Worm (Caenorhabditis elegans): ENCODE results near the gene fzr-1.

fzr-1 gene

ce11 chrII:9625930-9626329 lies 18.3 kb downstream of the fzr-1 start:
- no peak for TF ChIP-seq ceh-39 (tag; optimal IDR thresholded peaks at IDR 0.05)
- no peak for TF ChIP-seq nhr-28 (tag; optimal IDR thresholded peaks at IDR 0.05)

ce11 chrII:9624110-9624695 lies 20.1 kb downstream of the fzr-1 start, which contains the start of the genes dnj-20 and ZK1307.8:
TSS of gene dnj-20 (minus strand) at chrII:9624176.
TSS of gene ZK1307.8 (plus strand) at chrII:9624613.
- TF ChIP-seq mab-5 (tag; optimal IDR thresholded peaks at IDR 0.05) = no peak
- peak; percentile 10 for TF ChIP-seq ces-1 (GFP tag; optimal IDR thresholded peaks at IDR 0.05)
- TF ChIP-seq ceh-83 (GFP tag; optimal IDR thresholded peaks at IDR 0.05) = no peak
- no peak for TF ChIP-seq cnd-1 (tag; optimal IDR thresholded peaks at IDR 0.05)
- no peak for TF ChIP-seq unc-39 (tag; optimal IDR thresholded peaks at IDR 0.05)
- TF ChIP-seq ceh-43 (GFP tag; optimal IDR thresholded peaks at IDR 0.05) = no peak
- no peak for TF ChIP-seq pha-4 (tag; optimal IDR thresholded peaks at IDR 0.05)
- TF ChIP-seq mep-1 (tag; optimal IDR thresholded peaks at IDR 0.05) = peak; percentile 8
- TF ChIP-seq hlh-1 (tag; optimal IDR thresholded peaks at IDR 0.05) = no peak
- TF ChIP-seq ztf-11 (tag; optimal IDR thresholded peaks at IDR 0.05) = no peak
- no peak for TF ChIP-seq ham-2 (GFP tag; optimal IDR thresholded peaks at IDR 0.05)
- no peak for TF ChIP-seq nhr-12 (tag; optimal IDR thresholded peaks at IDR 0.05)
- TF ChIP-seq zip-8 (tag; optimal IDR thresholded peaks at IDR 0.05) = no peak

- TF ChIP-seq blmp-1 (tag; optimal IDR thresholded peaks at IDR 0.05) (no peak), sptf-1 (tag; optimal IDR thresholded peaks at IDR 0.05) (no peak), lin-13 (tag; optimal IDR thresholded peaks at IDR 0.05) (no peak), pha-4 (tag; optimal IDR thresholded peaks at IDR 0.05) (no peak), lin-32 (GFP tag; optimal IDR thresholded peaks at IDR 0.05) (no peak), unc-120 (tag; optimal IDR thresholded peaks at IDR 0.05; ENCODE audit: poor library complexity, severe bottlenecking) (no peak), hlh-1 (tag; optimal IDR thresholded peaks at IDR 0.05) (no peak), nhr-12 (tag; optimal IDR thresholded peaks at IDR 0.05) (no peak), cnd-1 (tag; optimal IDR thresholded peaks at IDR 0.05) (no peak), ces-1 (GFP tag; optimal IDR thresholded peaks at IDR 0.05) (no peak)
These were observed 22.3 kb downstream of the fzr-1 start for ce11 chrII:9621913-9622348.

ce11 chrII:9621121-9621520 lies 23.1 kb downstream of the fzr-1 start:
- TF ChIP-seq hlh-1 (tag; optimal IDR thresholded peaks at IDR 0.05) = peak; percentile 67
- peak; percentile 39 for TF ChIP-seq unc-120 (tag; optimal IDR thresholded peaks at IDR 0.05; ENCODE audit: poor library complexity, severe bottlenecking)
- TF ChIP-seq unc-62 (GFP tag; optimal IDR thresholded peaks at IDR 0.05) = peak; percentile 90
- TF ChIP-seq nhr-2 (tag; optimal IDR thresholded peaks at IDR 0.05) = no peak

- TF ChIP-seq unc-62 (GFP tag; optimal IDR thresholded peaks at IDR 0.05) (peak; percentile 60), unc-39 (tag; optimal IDR thresholded peaks at IDR 0.05) (no peak), mep-1 (tag; optimal IDR thresholded peaks at IDR 0.05) (no peak)
These were observed 23.6 kb downstream of the fzr-1 start for ce11 chrII:9620616-9621015.

ce11 chrII:9619995-9620535 lies 24.2 kb downstream of the fzr-1 start:
- TF ChIP-seq nhr-76 (tag; optimal IDR thresholded peaks at IDR 0.05) (no peak), ceh-43 (GFP tag; optimal IDR thresholded peaks at IDR 0.05) (no peak), elt-1 (tag; optimal IDR thresholded peaks at IDR 0.05; ENCODE audit: borderline replicate concordance, insufficient read depth) (peak; percentile 26)

- no peak for TF ChIP-seq flh-1 (GFP tag; optimal IDR thresholded peaks at IDR 0.05)
- TF ChIP-seq zip-8 (tag; optimal IDR thresholded peaks at IDR 0.05) = no peak
- TF ChIP-seq nhr-12 (tag; optimal IDR thresholded peaks at IDR 0.05) = no peak
- TF ChIP-seq M03D4.4 (tag; optimal IDR thresholded peaks at IDR 0.05) = no peak
- TF ChIP-seq ceh-39 (tag; optimal IDR thresholded peaks at IDR 0.05) = no peak
- peak; percentile 42 for TF ChIP-seq drap-1 (GFP tag; optimal IDR thresholded peaks at IDR 0.05)
- TF ChIP-seq cnd-1 (tag; optimal IDR thresholded peaks at IDR 0.05) = no peak
- TF ChIP-seq mls-2 (tag; optimal IDR thresholded peaks at IDR 0.05) = no peak
- no peak for TF ChIP-seq lin-13 (tag; optimal IDR thresholded peaks at IDR 0.05)
- no peak for TF ChIP-seq lsy-2 (tag; optimal IDR thresholded peaks at IDR 0.05)
- no peak for TF ChIP-seq ceh-43 (GFP tag; optimal IDR thresholded peaks at IDR 0.05)
- TF ChIP-seq sptf-1 (tag; optimal IDR thresholded peaks at IDR 0.05) = no peak
- TF ChIP-seq mab-5 (tag; optimal IDR thresholded peaks at IDR 0.05) = no peak
- TF ChIP-seq hlh-1 (tag; optimal IDR thresholded peaks at IDR 0.05) = peak; percentile 70
- TF ChIP-seq nhr-2 (tag; optimal IDR thresholded peaks at IDR 0.05) = no peak
- peak; percentile 84 for TF ChIP-seq unc-62 (GFP tag; optimal IDR thresholded peaks at IDR 0.05)
- TF ChIP-seq unc-39 (tag; optimal IDR thresholded peaks at IDR 0.05) = no peak
- TF ChIP-seq pha-4 (tag; optimal IDR thresholded peaks at IDR 0.05) = no peak
- no peak for TF ChIP-seq tbx-8 (GFP tag; optimal IDR thresholded peaks at IDR 0.05)
- TF ChIP-seq ces-1 (GFP tag; optimal IDR thresholded peaks at IDR 0.05) = no peak
- no peak for TF ChIP-seq snpc-4 (tag; optimal IDR thresholded peaks at IDR 0.05)
- TF ChIP-seq ham-2 (GFP tag; optimal IDR thresholded peaks at IDR 0.05) = peak; percentile 63
- TF ChIP-seq elt-1 (tag; optimal IDR thresholded peaks at IDR 0.05; ENCODE audit: borderline replicate concordance, insufficient read depth) = peak; percentile 85
- no peak for TF ChIP-seq nhr-28 (tag; optimal IDR thresholded peaks at IDR 0.05)
- no peak for TF ChIP-seq ceh-83 (GFP tag; optimal IDR thresholded peaks at IDR 0.05)
- no peak for TF ChIP-seq nhr-76 (tag; optimal IDR thresholded peaks at IDR 0.05)
- TF ChIP-seq lin-32 (GFP tag; optimal IDR thresholded peaks at IDR 0.05) = no peak
- no peak for TF ChIP-seq ztf-11 (tag; optimal IDR thresholded peaks at IDR 0.05)
- no peak for TF ChIP-seq nhr-237 (tag; optimal IDR thresholded peaks at IDR 0.05)
- TF ChIP-seq unc-120 (tag; optimal IDR thresholded peaks at IDR 0.05; ENCODE audit: poor library complexity, severe bottlenecking) = peak; percentile 63
These were observed 24.8 kb downstream of the fzr-1 start for ce11 chrII:9619402-9619862.

All from whole organism, mixed stage, embryonic.